Worm (Caenorhabditis elegans): Measurements from ENCODE around the gene F20D12.12.

Gene F20D12.12

DNA sequence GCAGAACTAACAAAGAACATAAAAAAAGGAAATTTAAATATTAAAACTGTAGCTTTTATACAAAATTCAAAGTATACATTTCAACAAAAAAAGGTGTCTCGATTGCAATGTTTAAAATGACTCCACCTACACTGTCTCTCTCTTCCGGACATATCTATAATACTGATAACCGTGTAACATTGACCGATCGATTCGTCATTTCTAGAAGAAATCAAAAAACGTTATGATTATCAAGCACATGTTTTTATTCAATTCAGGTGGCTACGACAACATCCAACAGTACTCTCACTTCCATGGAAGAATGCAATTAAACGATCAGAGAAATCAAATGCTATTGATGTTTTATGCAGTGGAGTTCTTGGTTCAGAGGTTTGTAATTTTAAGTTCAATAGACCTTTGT is 48.8 kb upstream of the F20D12.12 start (continued):
- TF ChIP-seq dmd-6 (GFP tag; IDR thresholded peaks at IDR 0.05) (peak; percentile 38; the same call in 1 of the 2 replicates), Y48G9A.11 (GFP tag; IDR thresholded peaks at IDR 0.05) (no peak), lsy-2 (tag; optimal IDR thresholded peaks at IDR 0.05) (no peak), T20F7.1 (GFP tag; optimal IDR thresholded peaks at IDR 0.05) (peak; percentile 28), fkh-10 (GFP tag; optimal IDR thresholded peaks at IDR 0.05) (no peak), aha-1 (tag) (no peak), ceh-20 (GFP tag; IDR thresholded peaks at IDR 0.05) (no peak), jun-1 (tag; optimal IDR thresholded peaks at IDR 0.05) (no peak), nhr-48 (tag; optimal IDR thresholded peaks at IDR 0.05) (no peak), ceh-82 (tag; optimal IDR thresholded peaks at IDR 0.05) (no peak), skn-1 (tag; optimal IDR thresholded peaks at IDR 0.05) (no peak), daf-16 (GFP tag; optimal IDR thresholded peaks at IDR 0.05) (no peak), daf-16 (tag; optimal IDR thresholded peaks at IDR 0.05) (peak; percentile 73)

DNA sequence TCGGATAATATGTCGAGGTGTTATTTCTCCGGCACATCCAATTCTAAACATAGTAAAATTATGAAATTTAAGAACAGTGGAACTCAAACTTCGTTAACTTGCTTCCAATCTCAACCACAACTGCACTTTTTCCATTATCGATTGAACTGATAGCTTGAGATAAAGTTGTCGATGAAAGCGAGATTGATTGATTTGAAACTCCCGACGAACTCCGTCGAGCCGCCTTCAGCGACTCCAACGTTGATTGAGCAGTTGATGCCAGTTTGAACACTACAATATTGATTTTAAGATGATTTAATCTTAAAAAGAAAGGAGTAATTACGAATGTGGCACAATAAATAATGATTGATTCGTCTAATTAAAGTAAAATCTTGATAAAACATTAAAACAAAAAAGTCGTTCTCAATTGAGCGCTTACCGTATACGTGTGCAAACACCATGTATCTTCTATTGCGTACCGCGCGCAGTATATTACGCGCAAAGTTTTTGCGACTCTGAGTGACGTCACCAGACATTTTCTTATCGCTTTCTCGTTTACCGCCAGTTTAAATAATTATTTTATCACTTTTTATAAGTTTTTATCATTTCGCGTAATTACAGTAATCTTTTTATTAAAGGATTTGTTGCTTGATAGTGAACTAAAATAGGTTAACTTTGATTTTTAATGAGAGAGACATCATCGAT is 44.9 kb upstream of the F20D12.12 start, which contains the start of gene arp-11:
Gene arp-11, minus strand, starts transcription at position 51 of the 684 bp plus-strand sequence.
- TF ChIP-seq F26F4.8 (GFP tag; conservative IDR thresholded peaks at IDR 0.05) (no peak), pha-4 (GFP tag; IDR thresholded peaks at IDR 0.05) (peak; percentile 46), pha-4 (tag; optimal IDR thresholded peaks at IDR 0.05) (peak; percentile 78), pqm-1 (tag; optimal IDR thresholded peaks at IDR 0.05) (no peak), tra-1 (GFP tag; IDR thresholded peaks at IDR 0.05) (0 out of 2 replicates have a peak, but pooled peaks have one; percentile 25), nhr-48 (tag; optimal IDR thresholded peaks at IDR 0.05) (peak; percentile 25), T20F7.1 (GFP tag; optimal IDR thresholded peaks at IDR 0.05) (peak; percentile 67), lin-13 (GFP tag; optimal IDR thresholded peaks at IDR 0.05) (peak; percentile 21), php-3 (GFP tag; IDR thresholded peaks at IDR 0.05) (0 out of 2 replicates have a peak, but pooled peaks have one; percentile 53), Y48G9A.11 (GFP tag; IDR thresholded peaks at IDR 0.05) (no peak), mdl-1 (tag; optimal IDR thresholded peaks at IDR 0.05) (peak in 1 of 2 experiments; percentile 6), ceh-28 (tag; optimal IDR thresholded peaks at IDR 0.05) (no peak), nhr-28 (tag; optimal IDR thresholded peaks at IDR 0.05) (peak; percentile 65), dmd-6 (GFP tag; IDR thresholded peaks at IDR 0.05) (peak; percentile 73), hlh-11 (tag; optimal IDR thresholded peaks at IDR 0.05) (peak; percentile 74), hmg-1.1 (GFP tag; IDR thresholded peaks at IDR 0.05) (peak; percentile 61), snpc-1.2 (GFP tag; IDR thresholded peaks at IDR 0.05) (no peak), ceh-20 (GFP tag; IDR thresholded peaks at IDR 0.05) (0 out of 2 replicates have a peak, but pooled peaks have one; percentile 29), nhr-10 (tag; optimal IDR thresholded peaks at IDR 0.05) (no peak), nhr-6 (tag; optimal IDR thresholded peaks at IDR 0.05) (peak; percentile 62), dve-1 (tag; optimal IDR thresholded peaks at IDR 0.05; ENCODE audit: insufficient read depth) (peak; percentile 96), arid-1 (GFP tag; conservative IDR thresholded peaks at IDR 0.05) (peak; percentile 69; the same call in 1 of the 2 replicates), nhr-11 (tag; optimal IDR thresholded peaks at IDR 0.05) (peak; percentile 19), dpl-1 (GFP tag; optimal IDR thresholded peaks at IDR 0.05) (peak; percentile 77), zfp-3 (GFP tag; conservative IDR thresholded peaks at IDR 0.05) (0 out of 2 replicates have a peak, but pooled peaks have one; percentile 43), rbr-2 (tag; optimal IDR thresholded peaks at IDR 0.05) (peak; percentile 62), fkh-10 (GFP tag; optimal IDR thresholded peaks at IDR 0.05) (peak; percentile 8), lin-38 (GFP tag; IDR thresholded peaks at IDR 0.05) (peak; percentile 60), mep-1 (tag; optimal IDR thresholded peaks at IDR 0.05) (peak; percentile 83), T26A8.4 (GFP tag; IDR thresholded peaks at IDR 0.05) (no peak), daf-16 (GFP tag; optimal IDR thresholded peaks at IDR 0.05) (peak in 1 of 2 experiments; percentile 5), daf-16 (tag; optimal IDR thresholded peaks at IDR 0.05) (peak; percentile 77), nhr-77 (tag; optimal IDR thresholded peaks at IDR 0.05) (peak; percentile 67), hif-1 (tag; optimal IDR thresholded peaks at IDR 0.05) (peak in 1 of 2 experiments; percentile 27), lin-1 (GFP tag; IDR thresholded peaks at IDR 0.05) (0 out of 2 replicates have a peak, but pooled peaks have one; percentile 33), hlh-30 (tag; optimal IDR thresholded peaks at IDR 0.05; ENCODE audit: insufficient read depth) (peak; percentile 79), mes-2 (tag; optimal IDR thresholded peaks at IDR 0.05; ENCODE audit: poor library complexity, severe bottlenecking) (peak; percentile 80), lsy-2 (tag; optimal IDR thresholded peaks at IDR 0.05) (peak; percentile 75 to 98)

Data from whole organism, L4 larva.